Worm (Caenorhabditis elegans) whole organism, L1 larva: ENCODE data around the gene rpac-19.

Source experiments
- ama-1 ChIP-seq: fragments of 150-350 bp; optimal IDR thresholded peaks from 2 replicates; lab custom pipeline; 2014
- ces-1 ChIP-seq: fragments of 150-350 bp; optimal IDR thresholded peaks from 2 replicates; lab custom pipeline; 2014; ENCODE audit warnings: missing biosample characterization, missing genetic modification reagents, missing genetic modification characterization
- fkh-4 ChIP-seq: sonication (generic microtip); optimal IDR thresholded peaks from 2 replicates; lab custom pipeline; 2016; ENCODE audit warnings: missing compliant biosample characterization, missing genetic modification characterization, borderline replicate concordance
- hlh-4 ChIP-seq: sonication (generic microtip); optimal IDR thresholded peaks from 2 replicates; lab custom pipeline; 2016; ENCODE audit warnings: mild to moderate bottlenecking, missing genetic modification characterization, missing compliant biosample characterization
- nhr-20 ChIP-seq: sonication (generic microtip); optimal IDR thresholded peaks from 2 replicates; lab custom pipeline; 2016; ENCODE audit warnings: mild to moderate bottlenecking, missing genetic modification characterization, missing compliant biosample characterization
- nhr-237 ChIP-seq: fragments of 150-350 bp; optimal IDR thresholded peaks from 2 replicates; lab custom pipeline; 2014; ENCODE audit warnings: missing biosample characterization, missing genetic modification characterization
- nhr-77 ChIP-seq: fragments of 150-350 bp; optimal IDR thresholded peaks from 2 replicates; lab custom pipeline; 2014; ENCODE audit warnings: missing biosample characterization, missing genetic modification characterization
- ztf-11 ChIP-seq, 2 experiments: sonication (generic microtip); optimal IDR thresholded peaks; 2 replicates each; lab custom pipeline; 2016 to 2017; ENCODE audit warnings: missing genetic modification characterization in 2 of 2, missing biosample characterization in 1 of 2, missing compliant biosample characterization in 1 of 2

ce11 chrIII:9665490-9666179 lies 36.0 kb upstream of the rpac-19 start:
- TF ChIP-seq nhr-20 (tag; lab: Kevin White, UChicago) (peak; percentile 74), hlh-4 (tag; lab: Kevin White, UChicago) (no peak), fkh-4 (no peak), nhr-77 (tag; lab: Kevin White, UChicago) (peak; percentile 40), nhr-237 (tag; lab: Kevin White, UChicago) (no peak), ama-1 (no peak), ces-1 (GFP tag; lab: Kevin White, UChicago) (no peak), ztf-11 (tag; optimal IDR thresholded peaks at IDR 0.05; lab: Kevin White, UChicago) (no peak)
